Worm (Caenorhabditis elegans) whole organism, L4 larva: ENCODE results near the gene Y57G7A.6.

Experiments used
- ama-1 ChIP-seq: fragments of 150-350 bp; optimal IDR thresholded peaks from 2 replicates; lab custom pipeline; 2014; ENCODE audit warnings: inconsistent platforms, mixed read lengths
- ceh-82 ChIP-seq: sonication (generic microtip); optimal IDR thresholded peaks from 2 replicates; lab custom pipeline; 2017; ENCODE audit warnings: missing biosample characterization, missing genetic modification characterization
- hlh-30 ChIP-seq: sonication (generic microtip); optimal IDR thresholded peaks from 2 replicates; lab custom pipeline; 2017; ENCODE audit warnings: antibody characterized with exemption, mild to moderate bottlenecking, missing genetic modification characterization, missing compliant biosample characterization; ENCODE audit not compliant: insufficient read depth
- mes-2 ChIP-seq: sonication (generic microtip); optimal IDR thresholded peaks from 2 replicates; lab custom pipeline; 2016; ENCODE audit warnings: missing genotype, mild to moderate bottlenecking, missing genetic modification characterization, missing compliant biosample characterization; ENCODE audit not compliant: poor library complexity, severe bottlenecking
- nhr-28 ChIP-seq: fragments of 150-350 bp; optimal IDR thresholded peaks from 2 replicates; lab custom pipeline; 2014; ENCODE audit warnings: missing biosample characterization, missing genetic modification characterization
- nhr-77 ChIP-seq: fragments of 150-350 bp; optimal IDR thresholded peaks from 2 replicates; lab custom pipeline; 2014; ENCODE audit warnings: missing biosample characterization, missing genetic modification characterization
- zag-1 ChIP-seq: fragments of 150-350 bp; optimal IDR thresholded peaks from 2 replicates; lab custom pipeline; 2014; ENCODE audit warnings: missing biosample characterization, missing genetic modification characterization

- TF ChIP-seq ceh-82 (tag; lab: Kevin White, UChicago) = no peak
- TF ChIP-seq ama-1 (lab: Kevin White, UChicago) = no peak
- TF ChIP-seq hlh-30 (tag; lab: Kevin White, UChicago) = peak; percentile 92
- TF ChIP-seq mes-2 (tag; lab: Kevin White, UChicago) = peak; percentile 68
- no peak for TF ChIP-seq zag-1
- TF ChIP-seq nhr-77 (tag; lab: Kevin White, UChicago) = peak; percentile 53
- TF ChIP-seq nhr-28 (tag; lab: Kevin White, UChicago) = peak; percentile 70
Measured at ce11 chrII:1246855-1247259, 38.6 kb downstream of the Y57G7A.6 start.
